Worm (Caenorhabditis elegans) whole organism, L1 larva: ENCODE data around the gene C14B9.3.

ENCODE experiments used
- C04F5.9 ChIP-seq: sonication (generic microtip); optimal IDR thresholded peaks from 2 replicates; lab custom pipeline; 2016; ENCODE audit warnings: missing genetic modification characterization, missing compliant biosample characterization
- F16B12.6 ChIP-seq: fragments of 150-350 bp; optimal IDR thresholded peaks from 2 replicates; lab custom pipeline; 2014; ENCODE audit warnings: missing biosample characterization, missing genetic modification characterization
- Y116A8C.19 ChIP-seq: sonication (generic microtip); optimal IDR thresholded peaks from 2 replicates; lab custom pipeline; 2016; ENCODE audit warnings: missing compliant biosample characterization, missing genetic modification characterization, borderline replicate concordance
- aha-1 ChIP-seq: fragments of 150-350 bp; optimal IDR thresholded peaks from 2 replicates; lab custom pipeline; 2014; ENCODE audit warnings: missing biosample characterization, missing genetic modification characterization
- aly-2 ChIP-seq: fragments of 150-350 bp; optimal IDR thresholded peaks from 2 replicates; lab custom pipeline; 2014; ENCODE audit warnings: missing biosample characterization, missing genetic modification characterization
- ama-1 ChIP-seq: fragments of 150-350 bp; optimal IDR thresholded peaks from 2 replicates; lab custom pipeline; 2014
- blmp-1 ChIP-seq: fragments of 150-350 bp; optimal IDR thresholded peaks from 2 replicates; lab custom pipeline; 2014; ENCODE audit warnings: missing biosample characterization, missing genetic modification characterization
- ceh-63 ChIP-seq: fragments of 200-800 bp; sonication (Bioruptor generic); optimal IDR thresholded peaks from 2 replicates; lab custom pipeline; 2018; ENCODE audit warnings: mild to moderate bottlenecking, missing genetic modification characterization, missing compliant biosample characterization
- ceh-82 ChIP-seq, 3 experiments: fragments of 150-350 bp in 1 of 3; sonication (generic microtip) in 2 of 3; optimal IDR thresholded peaks; 2 replicates each; lab custom pipeline; 2014 to 2017; ENCODE audit warnings: missing biosample characterization in 3 of 3, missing genetic modification characterization in 3 of 3
- ces-1 ChIP-seq: fragments of 150-350 bp; optimal IDR thresholded peaks from 2 replicates; lab custom pipeline; 2014; ENCODE audit warnings: missing biosample characterization, missing genetic modification reagents, missing genetic modification characterization
- egl-27 ChIP-seq, 2 experiments: fragments of 150-350 bp in 1 of 2; sonication (generic microtip); optimal IDR thresholded peaks; 3 replicates each; lab custom pipeline; 2017 to 2018; ENCODE audit warnings: missing biosample characterization in 2 of 2, missing genetic modification characterization in 2 of 2, missing genetic modification reagents in 2 of 2
- elt-3 ChIP-seq, 6 experiments: fragments of 150-350 bp in 1 of 6; sonication (generic microtip); optimal IDR thresholded peaks; 2 replicates each; lab custom pipeline; 2017 to 2018; ENCODE audit warnings: missing biosample characterization in 6 of 6, missing genetic modification characterization in 6 of 6, inconsistent platforms in 1 of 6
- fkh-10 ChIP-seq: sonication (generic microtip); optimal IDR thresholded peaks from 2 replicates; lab custom pipeline; 2017; ENCODE audit warnings: missing biosample characterization, missing genetic modification reagents, missing genetic modification characterization
- fkh-4 ChIP-seq: sonication (generic microtip); optimal IDR thresholded peaks from 2 replicates; lab custom pipeline; 2016; ENCODE audit warnings: missing compliant biosample characterization, missing genetic modification characterization, borderline replicate concordance
- grh-1 ChIP-seq: fragments of 200-800 bp; sonication (Bioruptor generic); IDR thresholded peaks from 2 replicates; pipeline ENCODE4 v1.3.6; 2022; ENCODE audit warnings: missing genetic modification reagents, missing genetic modification characterization, missing compliant biosample characterization
- hlh-17 ChIP-seq: fragments of 200-800 bp; sonication (Bioruptor generic); optimal IDR thresholded peaks from 2 replicates; lab custom pipeline; 2018; ENCODE audit warnings: missing genetic modification characterization, mild to moderate bottlenecking, missing compliant biosample characterization, moderate library complexity, borderline replicate concordance
- hlh-4 ChIP-seq: sonication (generic microtip); optimal IDR thresholded peaks from 2 replicates; lab custom pipeline; 2016; ENCODE audit warnings: mild to moderate bottlenecking, missing genetic modification characterization, missing compliant biosample characterization
- isw-1 ChIP-seq: fragments of 200-800 bp; sonication (Bioruptor generic); IDR thresholded peaks from 2 replicates; pipeline ENCODE4 v1.3.6; 2022; ENCODE audit warnings: missing genetic modification characterization, missing compliant biosample characterization
- lin-14 ChIP-seq: fragments of 200-800 bp; sonication (Bioruptor generic); optimal IDR thresholded peaks from 2 replicates; lab custom pipeline; 2018; ENCODE audit warnings: mild to moderate bottlenecking, missing genetic modification characterization, moderate library complexity, missing compliant biosample characterization
- lin-39 ChIP-seq: fragments of 150-350 bp; optimal IDR thresholded peaks from 2 replicates; lab custom pipeline; 2014; ENCODE audit warnings: missing biosample characterization, missing genetic modification reagents, missing genetic modification characterization
- lsy-2 ChIP-seq, 2 experiments: fragments of 150-350 bp; optimal IDR thresholded peaks; 2 replicates each; lab custom pipeline; 2014; ENCODE audit warnings: missing biosample characterization in 2 of 2, missing genetic modification characterization in 2 of 2
- mab-9 ChIP-seq: fragments of 200-800 bp; sonication (Bioruptor generic); IDR thresholded peaks from 2 replicates; pipeline ENCODE4 v1.3.6; 2022; ENCODE audit warnings: missing genetic modification reagents, missing genetic modification characterization, missing compliant biosample characterization
- nhr-12 ChIP-seq: sonication (generic microtip); optimal IDR thresholded peaks from 2 replicates; lab custom pipeline; 2017; ENCODE audit warnings: missing biosample characterization, missing genetic modification characterization
- nhr-19 ChIP-seq: fragments of 200-800 bp; sonication (Bioruptor generic); conservative IDR thresholded peaks from 2 replicates; pipeline ENCODE4 v1.3.6; 2022; ENCODE audit warnings: missing genetic modification characterization, missing compliant biosample characterization
- nhr-237 ChIP-seq: fragments of 150-350 bp; optimal IDR thresholded peaks from 2 replicates; lab custom pipeline; 2014; ENCODE audit warnings: missing biosample characterization, missing genetic modification characterization
- nhr-28 ChIP-seq: fragments of 150-350 bp; optimal IDR thresholded peaks from 2 replicates; lab custom pipeline; 2014; ENCODE audit warnings: missing biosample characterization, missing genetic modification characterization
- nhr-47 ChIP-seq: sonication (generic microtip); optimal IDR thresholded peaks from 2 replicates; lab custom pipeline; 2016; ENCODE audit warnings: mild to moderate bottlenecking, missing genetic modification characterization, moderate library complexity, missing compliant biosample characterization
- nhr-76 ChIP-seq: sonication (generic microtip); optimal IDR thresholded peaks from 2 replicates; lab custom pipeline; 2017; ENCODE audit warnings: missing biosample characterization, missing genetic modification characterization
- nhr-84 ChIP-seq: sonication (generic microtip); optimal IDR thresholded peaks from 2 replicates; lab custom pipeline; 2017; ENCODE audit warnings: missing biosample characterization, missing genetic modification characterization
- nhr-85 ChIP-seq: sonication (generic microtip); peaks from one replicate; lab custom pipeline; 2016; ENCODE audit warnings: missing genetic modification characterization, inconsistent platforms, missing compliant biosample characterization
- nhr-90 ChIP-seq: sonication (generic microtip); optimal IDR thresholded peaks from 2 replicates; lab custom pipeline; 2016; ENCODE audit warnings: mild to moderate bottlenecking, missing genetic modification characterization, missing compliant biosample characterization; ENCODE audit not compliant: poor library complexity
- pqm-1 ChIP-seq: sonication (generic microtip); optimal IDR thresholded peaks from 3 replicates; lab custom pipeline; 2017; ENCODE audit warnings: missing biosample characterization, missing genetic modification characterization
- skn-1 ChIP-seq: fragments of 150-350 bp; optimal IDR thresholded peaks from 2 replicates; lab custom pipeline; 2014; ENCODE audit warnings: missing biosample characterization, missing genetic modification characterization
- snu-23 ChIP-seq: sonication (generic microtip); optimal IDR thresholded peaks from 2 replicates; lab custom pipeline; 2016; ENCODE audit warnings: missing genetic modification characterization, missing compliant biosample characterization
- sptf-1 ChIP-seq: fragments of 150-350 bp; optimal IDR thresholded peaks from 2 replicates; lab custom pipeline; 2014; ENCODE audit warnings: missing biosample characterization, missing genetic modification characterization
- sup-37 ChIP-seq: fragments of 200-800 bp; sonication (Bioruptor generic); optimal IDR thresholded peaks from 2 replicates; lab custom pipeline; 2018; ENCODE audit warnings: mild to moderate bottlenecking, missing genetic modification characterization, missing compliant biosample characterization
- xbp-1 ChIP-seq: sonication (generic microtip); optimal IDR thresholded peaks from 2 replicates; lab custom pipeline; 2016; ENCODE audit warnings: missing genetic modification characterization, missing compliant biosample characterization
- ztf-11 ChIP-seq, 2 experiments: sonication (generic microtip); optimal IDR thresholded peaks; 2 replicates each; lab custom pipeline; 2016 to 2017; ENCODE audit warnings: missing genetic modification characterization in 2 of 2, missing biosample characterization in 1 of 2, missing compliant biosample characterization in 1 of 2
- ztf-4 ChIP-seq: fragments of 150-350 bp; optimal IDR thresholded peaks from 2 replicates; lab custom pipeline; 2014; ENCODE audit warnings: missing biosample characterization, missing genetic modification characterization

C14B9.3 gene

DNA sequence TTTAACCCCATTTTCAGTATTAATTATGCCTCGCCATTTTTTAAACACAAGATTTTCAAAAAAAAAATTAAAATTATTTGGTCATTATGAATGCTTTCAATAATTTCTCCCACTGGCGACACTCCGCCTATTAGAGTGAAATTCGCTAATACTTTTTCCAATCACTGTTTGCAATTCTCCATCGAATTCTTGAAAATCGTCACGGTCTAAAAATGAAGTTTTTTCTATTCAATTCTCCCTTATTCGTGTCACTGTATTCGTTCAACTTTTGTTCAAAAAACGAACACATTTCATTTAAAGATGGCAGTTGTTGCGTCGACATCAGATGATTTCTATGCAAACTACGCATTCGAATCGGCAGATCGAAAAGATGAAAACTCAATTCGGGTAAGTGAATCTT, at the start of gene C14B9.3:
C14B9.3 (plus strand) TSS at position 301 of the 400 bp plus-strand sequence.
- no peak for TF ChIP-seq grh-1 (GFP tag; lab: Robert Waterston, UW)
- no peak for TF ChIP-seq egl-27 (tag; optimal IDR thresholded peaks at IDR 0.05; lab: Kevin White, UChicago)
- no peak for TF ChIP-seq lin-14 (GFP tag; lab: Kevin White, UChicago)
- TF ChIP-seq mab-9 (GFP tag; lab: Robert Waterston, UW) = no peak
- TF ChIP-seq hlh-17 (GFP tag; lab: Kevin White, UChicago) = no peak
- no peak for TF ChIP-seq nhr-12 (tag; lab: Kevin White, UChicago)
- no peak for TF ChIP-seq sup-37
- no peak for TF ChIP-seq F16B12.6 (tag; lab: Kevin White, UChicago)
- no peak for TF ChIP-seq blmp-1 (tag; lab: Kevin White, UChicago)
- no peak for TF ChIP-seq nhr-84 (tag; lab: Kevin White, UChicago)
- no peak for TF ChIP-seq nhr-19 (GFP tag; lab: Robert Waterston, UW)
- no peak for TF ChIP-seq ceh-82 (tag; optimal IDR thresholded peaks at IDR 0.05; lab: Kevin White, UChicago)
- no peak for TF ChIP-seq skn-1 (tag; lab: Kevin White, UChicago)
- no peak for TF ChIP-seq ama-1 (lab: Kevin White, UChicago)
- no peak for TF ChIP-seq lin-39 (tag; lab: Kevin White, UChicago)
- TF ChIP-seq C04F5.9 = no peak
- TF ChIP-seq aly-2 (tag; lab: Kevin White, UChicago) = no peak

DNA sequence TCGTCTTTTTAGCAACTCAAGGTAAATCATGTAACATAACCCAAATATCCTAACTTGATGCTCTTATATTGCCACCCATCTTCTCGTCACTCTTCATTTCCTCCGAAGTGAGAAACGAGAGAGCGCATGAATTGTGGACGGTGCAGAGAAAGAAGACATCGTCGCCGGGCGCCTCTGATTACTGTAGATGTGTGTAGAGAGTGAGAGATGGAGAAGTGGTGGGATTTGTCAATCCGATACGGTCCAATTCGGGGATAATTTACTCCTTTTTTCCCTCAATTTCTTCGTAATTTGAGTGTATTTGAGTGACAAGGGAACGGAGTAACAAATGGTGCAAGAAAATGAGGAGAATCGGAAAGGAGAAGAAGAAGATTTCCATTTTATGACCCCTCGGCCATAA, 47.5 kb upstream of the C14B9.3 start:
- TF ChIP-seq lsy-2 (tag; optimal IDR thresholded peaks at IDR 0.05; lab: Kevin White, UChicago) = peak in 1 of 2 experiments; percentile 16
- TF ChIP-seq blmp-1 (tag; lab: Kevin White, UChicago) = peak; percentile 8
- no peak for TF ChIP-seq aha-1 (tag; lab: Kevin White, UChicago)
- TF ChIP-seq egl-27 (tag; optimal IDR thresholded peaks at IDR 0.05; lab: Kevin White, UChicago) = no peak

DNA sequence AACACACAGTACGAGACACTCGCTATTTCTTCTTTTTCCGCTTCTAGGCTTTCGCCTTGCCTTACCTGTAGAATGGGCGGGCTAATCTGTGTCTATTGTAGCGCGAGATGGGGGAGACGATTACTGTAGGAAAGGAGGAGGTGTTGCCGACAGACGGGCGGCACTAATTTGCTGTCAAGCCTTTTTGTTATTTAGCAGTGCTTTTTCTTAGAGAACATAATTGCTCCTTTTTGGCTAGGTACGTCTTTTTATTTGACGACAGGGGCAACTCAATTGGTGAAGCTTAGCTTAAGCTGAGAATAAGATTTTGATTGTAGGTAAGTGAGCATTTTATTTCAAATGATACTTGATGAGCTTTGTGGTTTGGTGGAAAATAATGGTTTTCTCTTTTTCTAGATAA, 44.9 kb upstream of the C14B9.3 start:
- TF ChIP-seq sup-37 (no peak), pqm-1 (tag; lab: Kevin White, UChicago) (no peak), skn-1 (tag; lab: Kevin White, UChicago) (no peak), ztf-4 (no peak), nhr-28 (tag; lab: Kevin White, UChicago) (no peak), ces-1 (GFP tag; lab: Kevin White, UChicago) (no peak), ceh-82 (tag; optimal IDR thresholded peaks at IDR 0.05; lab: Kevin White, UChicago) (no peak), nhr-85 (tag; lab: Kevin White, UChicago) (no peak)

DNA sequence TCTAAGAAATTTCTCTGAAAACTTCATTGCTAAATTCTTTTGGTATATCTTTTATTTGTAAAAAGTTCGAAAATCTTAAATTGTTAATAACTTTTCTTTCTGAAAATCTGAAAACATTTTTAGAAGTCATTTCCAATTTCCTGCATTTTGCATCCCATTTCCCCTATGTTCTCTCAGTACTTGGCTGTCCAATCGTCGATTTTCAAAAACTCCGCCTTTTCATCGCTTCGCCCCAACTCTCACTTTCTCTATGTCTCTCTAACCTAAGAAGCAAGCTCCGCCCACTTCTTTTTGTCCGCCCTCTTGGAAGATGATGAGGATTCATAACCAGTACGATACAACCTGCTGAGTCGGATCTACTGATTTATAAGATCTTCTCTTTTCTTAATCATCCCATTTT, 43.5 kb upstream of the C14B9.3 start:
- TF ChIP-seq isw-1 (GFP tag; lab: Robert Waterston, UW) = no peak
- TF ChIP-seq lsy-2 (tag; optimal IDR thresholded peaks at IDR 0.05; lab: Kevin White, UChicago) = peak in 1 of 2 experiments; percentile 50
- no peak for TF ChIP-seq xbp-1 (tag; lab: Kevin White, UChicago)
- peak; percentile 65 for TF ChIP-seq blmp-1 (tag; lab: Kevin White, UChicago)
- peak; percentile 17 for TF ChIP-seq snu-23 (GFP tag; lab: Kevin White, UChicago)
- TF ChIP-seq, all 84 proteins: peak for 3

DNA sequence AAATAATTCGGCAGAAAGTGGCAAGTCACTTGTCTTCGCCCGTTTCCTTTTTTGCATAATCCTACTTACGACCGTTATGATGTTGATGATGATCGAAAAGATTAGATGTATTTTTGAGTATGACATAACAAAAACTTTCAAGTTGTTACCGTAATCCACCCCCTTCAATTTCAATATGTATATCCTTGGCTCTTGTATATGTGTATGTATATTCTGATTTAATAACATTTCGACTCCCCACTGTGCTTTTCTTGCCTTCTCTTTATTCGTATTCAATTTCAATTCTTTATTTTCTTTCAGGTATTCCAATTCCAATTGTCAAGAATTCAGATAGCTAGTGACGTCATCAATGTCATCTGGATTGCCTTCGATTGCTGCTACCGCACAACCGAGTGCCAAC, 41.6 kb upstream of the C14B9.3 start, which contains the start of gene pros-1:
pros-1 (plus strand) TSS at position 301 of the 400 bp plus-strand sequence.
- TF ChIP-seq nhr-90 (tag; lab: Kevin White, UChicago) (no peak), fkh-10 (no peak), nhr-237 (no peak)

DNA sequence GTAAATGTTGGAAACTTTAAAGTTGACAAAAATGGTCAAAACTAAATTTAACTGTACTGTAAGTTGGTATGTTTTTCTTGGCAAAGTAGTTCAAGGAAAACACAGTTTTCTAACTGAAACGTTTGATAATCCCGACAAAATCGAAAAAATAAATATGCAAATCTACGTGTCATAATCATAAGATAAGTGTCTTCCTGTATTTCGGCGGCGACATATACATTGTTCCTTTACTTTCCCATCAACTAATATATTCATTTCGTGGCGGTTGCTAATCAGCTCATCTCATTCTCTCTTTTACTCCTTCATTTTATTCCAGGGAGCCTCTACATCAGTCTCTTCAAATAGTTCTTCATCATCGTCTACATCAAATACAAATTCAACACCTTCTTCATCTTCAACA, 40.8 kb upstream of the C14B9.3 start:
- TF ChIP-seq lsy-2 (tag; optimal IDR thresholded peaks at IDR 0.05; lab: Kevin White, UChicago) (no peak), xbp-1 (tag; lab: Kevin White, UChicago) (no peak), fkh-4 (tag; lab: Kevin White, UChicago) (no peak), nhr-47 (tag; lab: Kevin White, UChicago) (no peak), ztf-11 (tag; optimal IDR thresholded peaks at IDR 0.05; lab: Kevin White, UChicago) (no peak), ama-1 (lab: Kevin White, UChicago) (no peak), Y116A8C.19 (no peak), skn-1 (tag; lab: Kevin White, UChicago) (no peak), nhr-76 (tag; lab: Kevin White, UChicago) (no peak), elt-3 (tag; optimal IDR thresholded peaks at IDR 0.05; lab: Kevin White, UChicago) (no peak), sptf-1 (tag; lab: Kevin White, UChicago) (no peak), hlh-4 (tag; lab: Kevin White, UChicago) (no peak), fkh-10 (no peak), ceh-63 (GFP tag; lab: Kevin White, UChicago) (no peak)
